Fruit fly (Drosophila melanogaster) whole organism: Measurements from ENCODE around the gene lsn.

Experiments
- Dll ChIP-seq: fragments of >200 bp; optimal IDR thresholded peaks from 2 replicates; lab custom pipeline; 2017
- EcR ChIP-seq, 2 experiments: fragments of >200 bp; optimal IDR thresholded peaks; 2 replicates each; lab custom pipeline; 2017; ENCODE audit warnings: missing biosample characterization in 2 of 2, missing genetic modification characterization in 2 of 2, missing genetic modification reagents in 2 of 2
- usp ChIP-seq: fragments of >200 bp; optimal IDR thresholded peaks from 2 replicates; lab custom pipeline; 2017; ENCODE audit warnings: missing biosample characterization, missing genetic modification characterization, mixed read lengths

DNA sequence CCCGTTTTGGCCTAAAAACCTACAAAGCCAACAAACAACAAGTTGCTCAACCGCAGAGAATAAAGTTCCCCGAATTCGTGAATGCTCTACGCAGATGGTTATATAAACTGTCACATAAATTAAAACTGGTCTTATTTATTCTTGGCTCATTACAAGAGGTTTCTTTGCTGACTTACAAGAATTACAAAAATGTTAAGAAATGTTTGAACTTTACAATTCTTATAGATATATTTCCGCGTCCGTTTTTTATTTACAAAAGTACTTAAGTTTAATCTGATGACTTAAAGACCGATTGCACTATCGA, 28.8 kb upstream of the lsn start:
- TF ChIP-seq Dll (lab: Kevin White, UChicago) (no peak), usp (no peak), EcR (GFP tag; optimal IDR thresholded peaks at IDR 0.05; lab: Kevin White, UChicago) (no peak)
